Worm (Caenorhabditis elegans): Measurements from ENCODE around the gene B0222.1.

DNA sequence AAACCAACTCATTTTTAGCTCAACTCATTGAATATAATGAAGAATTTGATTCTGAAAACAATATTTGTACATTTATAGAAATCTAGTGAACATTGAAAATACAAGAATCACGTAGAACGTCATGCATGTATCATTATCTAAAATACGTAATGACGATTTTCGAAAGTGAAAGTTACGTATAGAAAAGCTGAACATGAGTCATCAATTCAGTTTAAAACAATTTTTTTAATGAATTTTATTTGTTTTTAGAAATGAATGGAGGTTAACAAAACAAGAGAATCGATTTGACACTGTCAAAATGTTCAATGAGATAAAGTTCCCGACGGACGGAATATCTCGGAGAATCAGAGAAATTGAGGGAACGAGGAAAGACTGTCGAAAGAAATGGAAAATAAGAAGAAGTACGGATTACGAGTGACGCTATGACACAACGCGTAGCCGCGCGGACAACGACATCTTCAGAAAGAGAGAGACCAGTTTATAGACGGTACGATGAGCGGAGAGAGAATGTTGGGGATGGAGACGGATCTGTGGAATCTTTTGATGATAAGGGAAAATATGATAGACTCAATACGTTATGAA lies 47.7 kb downstream of the B0222.1 start, which contains the start of gene ptr-1:
- TF ChIP-seq klf-2 (GFP tag; conservative IDR thresholded peaks at IDR 0.05) (no peak), T22C8.4 (GFP tag; IDR thresholded peaks at IDR 0.05) (no peak), ztf-23 (GFP tag; IDR thresholded peaks at IDR 0.05) (no peak), flt-1 (GFP tag; IDR thresholded peaks at IDR 0.05) (no peak), ref-1 (GFP tag; conservative IDR thresholded peaks at IDR 0.05) (no peak), cog-1 (tag; optimal IDR thresholded peaks at IDR 0.05) (no peak), tab-1 (GFP tag; IDR thresholded peaks at IDR 0.05) (no peak)

Measured in whole organism, midembryonic.